Fruit fly (Drosophila melanogaster): ENCODE measurements around the gene CG34462.

The CG34462 gene

dm6 chr3L:8363266-8363665, 34.9 kb downstream of the CG34462 start:
- no peak for TF ChIP-seq ovo (GFP tag; optimal IDR thresholded peaks at IDR 0.05)
- no peak for TF ChIP-seq Mnt (GFP tag; optimal IDR thresholded peaks at IDR 0.05)
- TF ChIP-seq bab1 (GFP tag; optimal IDR thresholded peaks at IDR 0.05), result no peak
- TF ChIP-seq Crg-1 (GFP tag; optimal IDR thresholded peaks at IDR 0.05), result no peak
- no peak for TF ChIP-seq CG11617 (GFP tag; optimal IDR thresholded peaks at IDR 0.05)
- TF ChIP-seq Hr96 (GFP tag; optimal IDR thresholded peaks at IDR 0.05), result no peak
- no peak for TF ChIP-seq Clk (GFP tag; optimal IDR thresholded peaks at IDR 0.05)
- no peak for TF ChIP-seq tj (GFP tag; optimal IDR thresholded peaks at IDR 0.05)
- no peak for TF ChIP-seq CG7101 (tag; optimal IDR thresholded peaks at IDR 0.05)
- TF ChIP-seq cnc (optimal IDR thresholded peaks at IDR 0.05), result no peak
- no peak for TF ChIP-seq pad (GFP tag; optimal IDR thresholded peaks at IDR 0.05)
- TF ChIP-seq CG12768 (GFP tag; optimal IDR thresholded peaks at IDR 0.05), result no peak
- TF ChIP-seq kay (GFP tag; ENCODE audit: borderline replicate concordance), result no peak
- TF ChIP-seq cic (GFP tag; optimal IDR thresholded peaks at IDR 0.05), result no peak
- no peak for TF ChIP-seq CG14711 (tag; optimal IDR thresholded peaks at IDR 0.05)
- TF ChIP-seq toe (GFP tag; optimal IDR thresholded peaks at IDR 0.05), result no peak
- TF ChIP-seq CG7045 (GFP tag; optimal IDR thresholded peaks at IDR 0.05), result no peak
- TF ChIP-seq CG1620 (GFP tag; optimal IDR thresholded peaks at IDR 0.05), result no peak
- TF ChIP-seq CG5204 (GFP tag; optimal IDR thresholded peaks at IDR 0.05), result no peak
- TF ChIP-seq CG33017 (tag; optimal IDR thresholded peaks at IDR 0.05), result no peak

- no peak for TF ChIP-seq ovo (GFP tag; optimal IDR thresholded peaks at IDR 0.05)
- TF ChIP-seq Hr96 (GFP tag; optimal IDR thresholded peaks at IDR 0.05), result no peak
- TF ChIP-seq Crg-1 (GFP tag; optimal IDR thresholded peaks at IDR 0.05), result no peak
- no peak for TF ChIP-seq CG14711 (tag; optimal IDR thresholded peaks at IDR 0.05)
- TF ChIP-seq CG7045 (GFP tag; optimal IDR thresholded peaks at IDR 0.05), result no peak
Measured at dm6 chr3L:8368694-8369344, 40.4 kb downstream of the CG34462 start.

- no peak for TF ChIP-seq ovo (GFP tag; optimal IDR thresholded peaks at IDR 0.05)
- no peak for TF ChIP-seq Crg-1 (GFP tag; optimal IDR thresholded peaks at IDR 0.05)
- peak; percentile 14 for TF ChIP-seq kay (GFP tag; ENCODE audit: borderline replicate concordance)
- TF ChIP-seq Clk (GFP tag; optimal IDR thresholded peaks at IDR 0.05), result no peak
- TF ChIP-seq CG5204 (GFP tag; optimal IDR thresholded peaks at IDR 0.05), result no peak
- no peak for TF ChIP-seq pad (GFP tag; optimal IDR thresholded peaks at IDR 0.05)
- no peak for TF ChIP-seq CG12768 (GFP tag; optimal IDR thresholded peaks at IDR 0.05)
Measured at dm6 chr3L:8369456-8369855, 41.1 kb downstream of the CG34462 start.

dm6 chr3L:8370922-8371321, 42.5 kb downstream of the CG34462 start:
- no peak for TF ChIP-seq cic (GFP tag; optimal IDR thresholded peaks at IDR 0.05)
- no peak for TF ChIP-seq Mnt (GFP tag; optimal IDR thresholded peaks at IDR 0.05)
- TF ChIP-seq pad (GFP tag; optimal IDR thresholded peaks at IDR 0.05), result no peak
- TF ChIP-seq CG14711 (tag; optimal IDR thresholded peaks at IDR 0.05), result no peak
- TF ChIP-seq tj (GFP tag; optimal IDR thresholded peaks at IDR 0.05), result no peak
- no peak for TF ChIP-seq toe (GFP tag; optimal IDR thresholded peaks at IDR 0.05)
- TF ChIP-seq bab1 (GFP tag; optimal IDR thresholded peaks at IDR 0.05), result no peak
- no peak for TF ChIP-seq CG12768 (GFP tag; optimal IDR thresholded peaks at IDR 0.05)
- no peak for TF ChIP-seq ovo (GFP tag; optimal IDR thresholded peaks at IDR 0.05)
- TF ChIP-seq CG33017 (tag; optimal IDR thresholded peaks at IDR 0.05), result no peak
- no peak for TF ChIP-seq Clk (GFP tag; optimal IDR thresholded peaks at IDR 0.05)
- no peak for TF ChIP-seq CG1620 (GFP tag; optimal IDR thresholded peaks at IDR 0.05)
- no peak for TF ChIP-seq Crg-1 (GFP tag; optimal IDR thresholded peaks at IDR 0.05)
- TF ChIP-seq kay (GFP tag; ENCODE audit: borderline replicate concordance), result no peak
- no peak for TF ChIP-seq CG5204 (GFP tag; optimal IDR thresholded peaks at IDR 0.05)
- no peak for TF ChIP-seq CG7045 (GFP tag; optimal IDR thresholded peaks at IDR 0.05)

- TF ChIP-seq bab1 (GFP tag; optimal IDR thresholded peaks at IDR 0.05) (no peak), kay (GFP tag; ENCODE audit: borderline replicate concordance) (no peak), CG5204 (GFP tag; optimal IDR thresholded peaks at IDR 0.05) (no peak), CG11617 (GFP tag; optimal IDR thresholded peaks at IDR 0.05) (no peak), Crg-1 (GFP tag; optimal IDR thresholded peaks at IDR 0.05) (no peak), ovo (GFP tag; optimal IDR thresholded peaks at IDR 0.05) (no peak), Clk (GFP tag; optimal IDR thresholded peaks at IDR 0.05) (no peak), pad (GFP tag; optimal IDR thresholded peaks at IDR 0.05) (no peak), CG33017 (tag; optimal IDR thresholded peaks at IDR 0.05) (no peak), toe (GFP tag; optimal IDR thresholded peaks at IDR 0.05) (no peak), CG12768 (GFP tag; optimal IDR thresholded peaks at IDR 0.05) (no peak), Mnt (GFP tag; optimal IDR thresholded peaks at IDR 0.05) (no peak), tj (GFP tag; optimal IDR thresholded peaks at IDR 0.05) (no peak), CG1620 (GFP tag; optimal IDR thresholded peaks at IDR 0.05) (no peak), Hr96 (GFP tag; optimal IDR thresholded peaks at IDR 0.05) (no peak)
Measured at dm6 chr3L:8371538-8371937, 43.2 kb downstream of the CG34462 start.

dm6 chr3L:8372035-8372434, 43.7 kb downstream of the CG34462 start, which contains the start of gene ImpE1:
TSS of gene ImpE1 (plus strand) at chr3L:8372405.
- TF ChIP-seq CG33017 (tag; optimal IDR thresholded peaks at IDR 0.05), result no peak
- TF ChIP-seq ovo (GFP tag; optimal IDR thresholded peaks at IDR 0.05), result no peak
- TF ChIP-seq CG12768 (GFP tag; optimal IDR thresholded peaks at IDR 0.05), result no peak
- no peak for TF ChIP-seq toe (GFP tag; optimal IDR thresholded peaks at IDR 0.05)
- TF ChIP-seq CG7101 (tag; optimal IDR thresholded peaks at IDR 0.05), result no peak
- TF ChIP-seq tj (GFP tag; optimal IDR thresholded peaks at IDR 0.05), result no peak
- no peak for TF ChIP-seq Hr96 (GFP tag; optimal IDR thresholded peaks at IDR 0.05)
- no peak for TF ChIP-seq CG7045 (GFP tag; optimal IDR thresholded peaks at IDR 0.05)
- no peak for TF ChIP-seq kay (GFP tag; ENCODE audit: borderline replicate concordance)
- no peak for TF ChIP-seq CG5204 (GFP tag; optimal IDR thresholded peaks at IDR 0.05)
